Fruit fly (Drosophila melanogaster) whole organism, embryonic: ENCODE data around the gene msb1l.

Experiments used
- Bteb2 ChIP-seq: fragments of 200-800 bp; sonication (Bioruptor generic); optimal IDR thresholded peaks from 2 replicates; lab custom pipeline; 2016; ENCODE audit warnings: missing biosample characterization, missing genetic modification characterization
- CG10462 ChIP-seq: fragments of 200-800 bp; sonication (Bioruptor generic); optimal IDR thresholded peaks from 2 replicates; lab custom pipeline; 2016; ENCODE audit warnings: missing biosample characterization, missing genetic modification characterization
- CG10959 ChIP-seq: fragments of 200-800 bp; sonication (Bioruptor generic); IDR thresholded peaks from 2 replicates; pipeline ENCODE4 v1.3.6; 2022; ENCODE audit warnings: missing biosample characterization, missing genetic modification characterization
- CG10979 ChIP-seq: fragments of 200-800 bp; sonication (Bioruptor generic); optimal IDR thresholded peaks from 2 replicates; lab custom pipeline; 2018; ENCODE audit warnings: missing biosample characterization, mild to moderate bottlenecking, missing genetic modification characterization, moderate library complexity
- CG11695 ChIP-seq: fragments of 200-800 bp; sonication (Bioruptor generic); IDR thresholded peaks from 3 replicates; pipeline ENCODE4 v1.3.6; 2022; ENCODE audit warnings: missing biosample characterization, missing genetic modification characterization
- CG15011 ChIP-seq: fragments of 200-800 bp; sonication (Bioruptor generic); optimal IDR thresholded peaks from 3 replicates; lab custom pipeline; 2018; ENCODE audit warnings: missing biosample characterization, mild to moderate bottlenecking, missing genetic modification characterization
- CG16863 ChIP-seq: fragments of 200-800 bp; sonication (Bioruptor generic); optimal IDR thresholded peaks from 3 replicates; lab custom pipeline; 2016; ENCODE audit warnings: missing biosample characterization, missing genetic modification characterization
- CG17568 ChIP-seq: fragments of 200-800 bp; sonication (Bioruptor generic); optimal IDR thresholded peaks from 2 replicates; lab custom pipeline; 2018; ENCODE audit warnings: missing biosample characterization, mild to moderate bottlenecking, missing genetic modification characterization, moderate library complexity
- CG17912 ChIP-seq: fragments of 200-800 bp; sonication (Bioruptor generic); optimal IDR thresholded peaks from 2 replicates; lab custom pipeline; 2018; ENCODE audit warnings: missing biosample characterization, mild to moderate bottlenecking, missing genetic modification characterization
- CG18619 ChIP-seq: fragments of 200-800 bp; sonication (Bioruptor generic); optimal IDR thresholded peaks from 3 replicates; lab custom pipeline; 2017; ENCODE audit warnings: missing biosample characterization, mild to moderate bottlenecking, missing genetic modification characterization
- CG30020 ChIP-seq: fragments of 200-800 bp; optimal IDR thresholded peaks from 2 replicates; lab custom pipeline; 2019; ENCODE audit warnings: missing biosample characterization, mild to moderate bottlenecking, missing genetic modification characterization, moderate library complexity
- CG33213 ChIP-seq: fragments of 200-800 bp; sonication (Bioruptor generic); optimal IDR thresholded peaks from 3 replicates; lab custom pipeline; 2016; ENCODE audit warnings: missing biosample characterization, missing genetic modification characterization
- CG34376 ChIP-seq: fragments of 200-800 bp; sonication (Bioruptor generic); optimal IDR thresholded peaks from 2 replicates; lab custom pipeline; 2018; ENCODE audit warnings: missing biosample characterization, mild to moderate bottlenecking, missing genetic modification characterization
- CG34422 ChIP-seq: fragments of 200-800 bp; sonication (Bioruptor generic); IDR thresholded peaks from 3 replicates; pipeline ENCODE4 v1.3.6; 2022; ENCODE audit warnings: missing biosample characterization, missing genetic modification characterization
- CG43689 ChIP-seq: fragments of 200-800 bp; sonication (Bioruptor generic); IDR thresholded peaks from 2 replicates; pipeline ENCODE4 v1.3.6; 2022; ENCODE audit warnings: missing biosample characterization, missing genetic modification characterization
- CG7786 ChIP-seq: fragments of 200-800 bp; sonication (Bioruptor generic); optimal IDR thresholded peaks from 2 replicates; lab custom pipeline; 2016; ENCODE audit warnings: missing biosample characterization, missing genetic modification characterization
- CG7928 ChIP-seq: fragments of 200-800 bp; sonication (Bioruptor generic); optimal IDR thresholded peaks from 2 replicates; lab custom pipeline; 2017; ENCODE audit warnings: missing biosample characterization, mild to moderate bottlenecking, missing genetic modification characterization
- CG8089 ChIP-seq: fragments of 200-800 bp; sonication (Bioruptor generic); optimal IDR thresholded peaks from 3 replicates; lab custom pipeline; 2016; ENCODE audit warnings: missing biosample characterization, missing genetic modification characterization
- CG8944 ChIP-seq: fragments of 200-800 bp; sonication (Bioruptor generic); optimal IDR thresholded peaks from 3 replicates; lab custom pipeline; 2016; ENCODE audit warnings: missing biosample characterization, missing genetic modification characterization
- CG9609 ChIP-seq: fragments of 200-800 bp; sonication (Bioruptor generic); optimal IDR thresholded peaks from 3 replicates; lab custom pipeline; 2016; ENCODE audit warnings: missing biosample characterization, missing genetic modification characterization
- CHES-1-like ChIP-seq: fragments of 200-800 bp; sonication (Bioruptor generic); optimal IDR thresholded peaks from 2 replicates; lab custom pipeline; 2016; ENCODE audit warnings: missing biosample characterization, missing genetic modification characterization
- Camta ChIP-seq: fragments of 200-800 bp; sonication (Bioruptor generic); optimal IDR thresholded peaks from 2 replicates; lab custom pipeline; 2016; ENCODE audit warnings: missing biosample characterization, missing genetic modification characterization
- Deaf1 ChIP-seq: fragments of 200-800 bp; optimal IDR thresholded peaks from 3 replicates; lab custom pipeline; 2019; ENCODE audit warnings: missing biosample characterization, mild to moderate bottlenecking, missing genetic modification characterization, moderate library complexity
- Dip3 ChIP-seq: fragments of 200-800 bp; sonication (Bioruptor generic); optimal IDR thresholded peaks from 3 replicates; lab custom pipeline; 2016; ENCODE audit warnings: missing biosample characterization, missing genetic modification characterization
- Dll ChIP-seq: fragments of 200-800 bp; sonication (Bioruptor generic); IDR thresholded peaks from 4 replicates; pipeline ENCODE4 v1.3.6; 2022; ENCODE audit warnings: missing biosample characterization, missing genetic modification characterization; ENCODE audit not compliant: partially characterized antibody
- Dp ChIP-seq: fragments of 200-800 bp; sonication (Bioruptor generic); optimal IDR thresholded peaks from 2 replicates; lab custom pipeline; 2018; ENCODE audit warnings: missing biosample characterization, mild to moderate bottlenecking, missing genetic modification characterization, moderate library complexity
- Eip74EF ChIP-seq, 2 experiments: fragments of 200-800 bp in 1 of 2; fragments of >200 bp in 1 of 2; sonication (Bioruptor generic) in 1 of 2; optimal IDR thresholded peaks; 2 replicates each; lab custom pipeline; 2017 to 2019; ENCODE audit warnings: missing biosample characterization in 2 of 2, missing genetic modification characterization in 2 of 2, mild to moderate bottlenecking in 1 of 2, moderate library complexity in 1 of 2
- Fer3 ChIP-seq: fragments of 200-800 bp; sonication (Bioruptor generic); optimal IDR thresholded peaks from 2 replicates; lab custom pipeline; 2018; ENCODE audit warnings: missing biosample characterization, mild to moderate bottlenecking, missing genetic modification characterization, moderate library complexity
- Gsc ChIP-seq: fragments of 200-800 bp; sonication (Bioruptor generic); IDR thresholded peaks from 2 replicates; pipeline ENCODE4 v1.3.6; 2022; ENCODE audit warnings: missing biosample characterization, missing genetic modification characterization
- HHEX ChIP-seq: fragments of 200-800 bp; sonication (Bioruptor generic); optimal IDR thresholded peaks from 3 replicates; lab custom pipeline; 2017; ENCODE audit warnings: missing biosample characterization, mild to moderate bottlenecking, missing genetic modification characterization, missing genetic modification reagents
- Nf-YA ChIP-seq: fragments of 200-800 bp; sonication (Bioruptor generic); IDR thresholded peaks from 2 replicates; pipeline ENCODE4 v1.3.6; 2022; ENCODE audit warnings: missing biosample characterization, missing genetic modification characterization
- Optix ChIP-seq: fragments of 200-800 bp; sonication (Bioruptor generic); IDR thresholded peaks from 3 replicates; pipeline ENCODE4 v1.3.6; 2022; ENCODE audit warnings: missing biosample characterization, missing genetic modification characterization
- Ravus ChIP-seq: fragments of 200-800 bp; sonication (Bioruptor generic); IDR thresholded peaks from 2 replicates; pipeline ENCODE4 v1.3.6; 2022; ENCODE audit warnings: missing biosample characterization, missing genetic modification characterization
- bowl ChIP-seq: fragments of 200-800 bp; sonication (Bioruptor generic); IDR thresholded peaks from 2 replicates; pipeline ENCODE4 v1.3.6; 2022; ENCODE audit warnings: missing biosample characterization, missing genetic modification characterization
- dati ChIP-seq: fragments of 200-800 bp; sonication (Bioruptor generic); IDR thresholded peaks from 2 replicates; pipeline ENCODE4 v1.3.6; 2022; ENCODE audit warnings: missing biosample characterization, missing genetic modification characterization
- dpn ChIP-seq, 2 experiments: fragments of 200-800 bp; sonication (Bioruptor generic); optimal IDR thresholded peaks; 3 replicates each; lab custom pipeline; 2016; ENCODE audit warnings: missing biosample characterization in 2 of 2, missing genetic modification characterization in 2 of 2
- eve ChIP-seq, 2 experiments: fragments of >200 bp; optimal IDR thresholded peaks; 2 replicates each; lab custom pipeline; 2017; ENCODE audit warnings: missing biosample characterization in 2 of 2, missing genetic modification characterization in 2 of 2
- eyg ChIP-seq: fragments of 200-800 bp; sonication (Bioruptor generic); optimal IDR thresholded peaks from 3 replicates; lab custom pipeline; 2016; ENCODE audit warnings: missing biosample characterization, missing genetic modification characterization
- ham ChIP-seq: fragments of 200-800 bp; sonication (Bioruptor generic); IDR thresholded peaks from 2 replicates; pipeline ENCODE4 v1.3.6; 2022; ENCODE audit warnings: missing biosample characterization, missing genetic modification characterization
- her ChIP-seq: fragments of 200-800 bp; sonication (Bioruptor generic); optimal IDR thresholded peaks from 2 replicates; lab custom pipeline; 2016; ENCODE audit warnings: missing biosample characterization, missing genetic modification characterization
- jigr1 ChIP-seq: fragments of 200-800 bp; sonication (Bioruptor generic); IDR thresholded peaks from 3 replicates; pipeline ENCODE4 v1.3.6; 2022; ENCODE audit warnings: missing biosample characterization, missing genetic modification characterization
- lola ChIP-seq, 3 experiments: fragments of >200 bp in 2 of 3; fragments of 200-800 bp in 1 of 3; sonication (Bioruptor generic) in 1 of 3; optimal IDR thresholded peaks; 2 replicates each; lab custom pipeline; 2017 to 2019; ENCODE audit warnings: missing biosample characterization in 3 of 3, missing genetic modification characterization in 3 of 3, mild to moderate bottlenecking in 1 of 3, moderate library complexity in 1 of 3
- lov ChIP-seq, 2 experiments: fragments of 200-800 bp in 1 of 2; fragments of >200 bp in 1 of 2; sonication (Bioruptor generic) in 1 of 2; IDR thresholded peaks in 1 of 2; optimal IDR thresholded peaks in 1 of 2; 2 replicates in 1 of 2; 3 replicates in 1 of 2; pipeline versions ENCODE4 v1.3.6 to Lab custom; 2017 to 2022; ENCODE audit warnings: missing biosample characterization in 1 of 2, missing genetic modification characterization in 1 of 2
- mirr ChIP-seq: fragments of 200-800 bp; sonication (Bioruptor generic); optimal IDR thresholded peaks from 3 replicates; lab custom pipeline; 2018; ENCODE audit warnings: missing biosample characterization, mild to moderate bottlenecking, missing genetic modification characterization
- nerfin-2 ChIP-seq: fragments of 200-800 bp; sonication (Bioruptor generic); IDR thresholded peaks from 2 replicates; pipeline ENCODE4 v1.3.6; 2022; ENCODE audit warnings: missing biosample characterization, missing genetic modification characterization; ENCODE audit not compliant: partially characterized antibody
- odd ChIP-seq: fragments of 200-800 bp; sonication (Bioruptor generic); optimal IDR thresholded peaks from 2 replicates; lab custom pipeline; 2017; ENCODE audit warnings: missing biosample characterization, mild to moderate bottlenecking, missing genetic modification characterization
- run ChIP-seq: fragments of 200-800 bp; sonication (Bioruptor generic); optimal IDR thresholded peaks from 3 replicates; lab custom pipeline; 2018; ENCODE audit warnings: missing biosample characterization, mild to moderate bottlenecking, missing genetic modification characterization
- sd ChIP-seq: fragments of 200-800 bp; sonication (Bioruptor generic); optimal IDR thresholded peaks from 3 replicates; lab custom pipeline; 2018; ENCODE audit warnings: missing biosample characterization, mild to moderate bottlenecking, missing genetic modification characterization, moderate library complexity
- slp2 ChIP-seq: fragments of 200-800 bp; sonication (Bioruptor generic); optimal IDR thresholded peaks from 2 replicates; lab custom pipeline; 2016; ENCODE audit warnings: missing biosample characterization, missing genetic modification characterization
- sr ChIP-seq: fragments of 200-800 bp; sonication (Bioruptor generic); IDR thresholded peaks from 3 replicates; pipeline ENCODE4 v1.3.6; 2022; ENCODE audit warnings: missing biosample characterization, missing genetic modification characterization
- wek ChIP-seq: fragments of 200-800 bp; sonication (Bioruptor generic); optimal IDR thresholded peaks from 3 replicates; lab custom pipeline; 2018; ENCODE audit warnings: missing biosample characterization, mild to moderate bottlenecking, missing genetic modification characterization, moderate library complexity
- zfh1 ChIP-seq: fragments of 200-800 bp; sonication (Bioruptor generic); IDR thresholded peaks from 3 replicates; pipeline ENCODE4 v1.3.6; 2022; ENCODE audit warnings: missing biosample characterization, missing genetic modification characterization

Gene msb1l

DNA sequence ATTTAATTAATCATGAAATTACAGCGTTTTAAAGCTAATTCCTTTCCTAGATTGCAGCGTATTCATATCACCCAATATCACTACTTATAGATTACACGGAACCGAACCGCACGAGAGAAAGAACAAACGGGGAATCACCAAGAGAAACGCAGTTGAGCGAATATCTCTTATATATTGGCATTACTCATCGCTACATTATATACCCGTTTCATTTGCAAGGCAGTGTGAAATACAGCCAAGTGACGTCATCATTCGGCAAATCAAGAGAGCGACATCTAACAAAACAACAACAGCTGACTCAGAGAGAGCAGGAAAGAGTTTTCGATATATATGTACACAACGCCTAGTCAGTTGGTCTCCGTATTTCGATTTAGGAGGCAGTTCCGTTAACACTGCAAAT, 29.3 kb upstream of the msb1l start, which contains the start of gene Tep4 (continued):
- TF ChIP-seq Camta (GFP tag; lab: Kevin White, UChicago) (no peak), slp2 (no peak), sd (tag; lab: Kevin White, UChicago) (peak; percentile 14), CG9609 (GFP tag; lab: Kevin White, UChicago) (no peak), CG34376 (GFP tag; lab: Kevin White, UChicago) (peak; percentile 42), her (no peak), CG10979 (tag; lab: Kevin White, UChicago) (no peak), CG11695 (no peak), Nf-YA (GFP tag; lab: Robert Waterston, UW) (no peak), Eip74EF (GFP tag; optimal IDR thresholded peaks at IDR 0.05; lab: Kevin White, UChicago) (peak in 1 of 2 experiments; percentile 7), Fer3 (no peak), ham (GFP tag; lab: Robert Waterston, UW) (no peak), CHES-1-like (no peak), CG33213 (GFP tag; lab: Kevin White, UChicago) (no peak), CG30020 (tag; lab: Kevin White, UChicago) (no peak), CG8944 (GFP tag; lab: Kevin White, UChicago) (no peak), eyg (no peak), CG10959 (GFP tag; lab: Robert Waterston, UW) (no peak), lov (optimal IDR thresholded peaks at IDR 0.05; lab: Kevin White, UChicago) (no peak), lov (GFP tag; IDR thresholded peaks at IDR 0.05; lab: Robert Waterston, UW) (no peak), CG18619 (no peak), Bteb2 (no peak), jigr1 (GFP tag; lab: Robert Waterston, UW) (no peak), CG34422 (no peak), Ravus (GFP tag; lab: Robert Waterston, UW) (no peak), nerfin-2 (GFP tag; lab: Robert Waterston, UW) (no peak), run (tag; lab: Kevin White, UChicago) (no peak), Gsc (GFP tag; lab: Robert Waterston, UW) (no peak), CG43689 (no peak), CG17568 (GFP tag; lab: Kevin White, UChicago) (no peak), CG8089 (GFP tag; lab: Kevin White, UChicago) (no peak), bowl (GFP tag; lab: Robert Waterston, UW) (no peak), Dll (GFP tag; lab: Robert Waterston, UW) (no peak), Dp (no peak), wek (GFP tag; lab: Kevin White, UChicago) (peak; percentile 23), zfh1 (GFP tag; lab: Robert Waterston, UW) (no peak), dpn (GFP tag; optimal IDR thresholded peaks at IDR 0.05; lab: Kevin White, UChicago) (no peak), CG7786 (GFP tag; lab: Kevin White, UChicago) (no peak), CG16863 (GFP tag; lab: Kevin White, UChicago) (no peak), CG17912 (GFP tag; lab: Kevin White, UChicago) (no peak), mirr (GFP tag; lab: Kevin White, UChicago) (peak; percentile 53), Optix (no peak), CG10462 (GFP tag; lab: Kevin White, UChicago) (no peak), sr (no peak), dati (GFP tag; lab: Robert Waterston, UW) (no peak), eve (GFP tag; optimal IDR thresholded peaks at IDR 0.05; lab: Kevin White, UChicago) (peak in 1 of 2 experiments; percentile 38), Dip3 (GFP tag; lab: Kevin White, UChicago) (no peak), Deaf1 (tag; lab: Kevin White, UChicago) (peak; percentile 40), HHEX (GFP tag; lab: Kevin White, UChicago) (no peak), CG15011 (GFP tag; lab: Kevin White, UChicago) (no peak), odd (GFP tag; lab: Kevin White, UChicago) (no peak), lola (GFP tag; optimal IDR thresholded peaks at IDR 0.05; lab: Kevin White, UChicago) (no peak), CG7928 (GFP tag; lab: Kevin White, UChicago) (no peak)
